Worm (Caenorhabditis elegans) whole organism, L4/young adult: Measurements from ENCODE around the gene lido-9.
"Not testable (repeated sequence)": the region's sequence is repeated elsewhere in the genome, so short reads cannot be mapped to it uniquely, and the experiment has no call there.

Experiments
- W03F9.2 ChIP-seq: fragments of 150-350 bp; optimal IDR thresholded peaks from 2 replicates; lab custom pipeline; 2014; ENCODE audit warnings: missing biosample characterization, missing genetic modification characterization
- dao-5 ChIP-seq: sonication (generic microtip); optimal IDR thresholded peaks from 2 replicates; lab custom pipeline; 2016; ENCODE audit warnings: missing genotype, missing genetic modification characterization, moderate library complexity, missing compliant biosample characterization
- him-1 ChIP-seq: sonication (generic microtip); optimal IDR thresholded peaks from 2 replicates; lab custom pipeline; 2016; ENCODE audit warnings: missing genotype, missing genetic modification reagents, missing genetic modification characterization, missing compliant biosample characterization

Gene lido-9

ce11 chrII:3005499-3005898, 4.9 kb downstream of the lido-9 start, which contains the start of gene lido-12:
Gene lido-12 (plus strand): TSS chrII:3005799.
- TF ChIP-seq dao-5 (no peak), him-1 (tag; lab: Kevin White, UChicago) (no peak), W03F9.2 (no peak)

DNA sequence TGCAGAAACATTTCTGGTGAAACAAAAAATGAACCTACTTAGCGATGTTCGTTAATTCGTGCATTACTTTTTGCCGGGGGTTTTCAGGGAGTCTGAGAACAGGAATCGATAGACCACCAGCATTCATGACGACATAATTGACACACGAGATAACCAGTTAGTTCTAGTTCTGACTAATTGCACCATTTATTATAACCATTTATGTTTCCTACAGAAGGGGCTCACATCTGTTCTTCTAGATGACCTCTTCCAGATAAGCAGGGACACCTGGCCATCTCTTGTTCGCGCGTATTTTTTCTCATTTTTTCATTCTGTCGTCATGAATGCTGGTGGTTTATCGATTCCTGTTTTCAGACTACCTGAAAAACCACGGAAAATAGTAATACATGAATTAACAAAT, 7.8 kb downstream of the lido-9 start, which contains the start of gene sdz-5:
Gene sdz-5 (plus strand): TSS at position 301 of the 400 bp plus-strand sequence.
- no peak for TF ChIP-seq him-1 (tag; lab: Kevin White, UChicago)
- TF ChIP-seq W03F9.2, result no peak
- no peak for TF ChIP-seq dao-5

- TF ChIP-seq him-1 (tag; lab: Kevin White, UChicago) (no peak), dao-5 (no peak), W03F9.2 (no peak)
These were observed 11.6 kb downstream of the lido-9 start, which contains the start of gene C41H7.9 for ce11 chrII:3012133-3012532. Gene C41H7.9 (minus strand): TSS chrII:3012233.

DNA sequence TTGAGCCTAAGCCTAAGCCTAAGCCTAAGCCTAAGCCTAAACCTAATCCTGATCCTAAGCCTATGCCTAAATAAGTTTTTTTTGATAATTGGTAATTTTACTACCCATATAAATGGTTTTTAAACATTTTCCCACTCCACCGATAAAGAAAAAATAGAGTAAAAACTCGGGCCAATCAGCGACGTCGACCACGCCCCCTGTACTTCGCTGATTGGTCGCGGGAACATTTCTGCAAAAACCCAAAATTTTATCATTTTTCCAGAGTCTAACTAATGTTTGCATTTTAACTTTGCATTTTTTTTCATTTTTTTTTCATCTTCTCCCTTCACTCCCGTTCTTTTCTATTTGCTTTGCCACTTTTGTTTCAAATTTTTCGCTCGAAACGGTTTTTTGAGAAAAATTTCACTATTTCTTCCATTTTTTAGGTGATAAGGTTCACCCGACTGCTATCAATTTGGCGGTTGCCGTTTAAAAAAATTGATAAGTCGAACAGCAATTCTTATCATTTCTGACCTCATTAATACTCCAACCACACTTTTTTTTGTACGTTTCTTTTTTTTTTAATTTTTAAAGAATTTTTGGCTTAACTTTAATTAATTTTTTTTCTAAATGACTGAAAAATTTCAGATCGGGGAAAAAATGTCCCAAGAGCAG, 13.8 kb downstream of the lido-9 start, which contains the start of gene C41H7.2:
Gene C41H7.2 (plus strand): TSS at position 622 of the 654 bp plus-strand sequence.
- TF ChIP-seq dao-5 (no peak), W03F9.2 (no peak), him-1 (tag; lab: Kevin White, UChicago) (no peak)

DNA sequence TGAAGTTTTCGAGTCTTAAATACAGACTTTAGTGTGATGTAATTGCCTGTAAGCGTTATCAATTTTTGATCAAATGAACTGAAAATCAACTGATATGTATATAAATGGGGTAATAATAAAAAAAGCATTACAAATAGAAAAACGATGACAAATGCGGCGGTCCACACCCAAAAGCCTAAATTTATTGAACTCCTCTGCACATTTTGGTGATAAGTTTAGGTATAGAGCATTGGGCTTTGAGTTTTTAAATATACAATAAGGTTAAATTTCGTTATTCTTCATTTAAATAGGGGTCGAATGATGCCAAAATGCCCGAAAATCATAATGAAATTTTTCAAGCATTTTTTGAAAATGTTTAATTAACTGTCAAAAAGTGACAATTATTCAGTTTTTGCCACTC, 19.2 kb downstream of the lido-9 start, which contains the start of gene clec-3:
Gene clec-3 (minus strand): TSS at position 101 of the 400 bp plus-strand sequence.
- no peak for TF ChIP-seq W03F9.2
- TF ChIP-seq him-1 (tag; lab: Kevin White, UChicago), result no peak
- TF ChIP-seq dao-5, result no peak

ce11 chrII:3020899-3021298, 20.3 kb downstream of the lido-9 start:
- TF ChIP-seq him-1 (tag; lab: Kevin White, UChicago) (no peak), W03F9.2 (no peak)

DNA sequence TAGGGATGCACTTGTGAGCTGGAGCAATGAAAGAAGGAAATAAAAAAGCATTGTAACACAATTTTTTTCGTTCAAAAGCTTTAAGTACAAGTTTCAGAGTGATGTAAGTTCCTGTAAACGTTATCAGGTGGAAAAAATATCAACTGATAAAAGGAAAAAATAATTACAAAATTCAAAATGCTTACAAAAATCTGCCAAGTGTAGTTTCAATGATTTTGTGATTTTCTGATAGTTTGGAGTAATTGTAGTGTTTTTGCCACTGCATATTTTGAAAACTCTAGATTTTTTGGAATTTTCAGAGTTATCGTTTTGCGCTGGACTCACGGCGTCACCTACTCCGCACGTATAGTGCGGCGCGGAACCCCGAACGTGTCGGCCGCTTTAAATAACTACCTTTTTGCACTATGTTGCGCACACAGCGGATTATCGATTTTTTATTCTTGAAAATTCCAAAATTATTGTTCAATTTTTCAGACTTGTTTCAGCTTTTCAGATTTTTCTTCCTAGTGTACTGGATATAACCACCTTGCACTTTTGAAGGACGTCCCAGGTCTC, 22.9 kb downstream of the lido-9 start, which contains the start of gene clec-2:
Gene clec-2 (minus strand): TSS at position 51 of the 555 bp plus-strand sequence.
- TF ChIP-seq dao-5 (no peak), him-1 (tag; lab: Kevin White, UChicago) (no peak), W03F9.2 (no peak)

DNA sequence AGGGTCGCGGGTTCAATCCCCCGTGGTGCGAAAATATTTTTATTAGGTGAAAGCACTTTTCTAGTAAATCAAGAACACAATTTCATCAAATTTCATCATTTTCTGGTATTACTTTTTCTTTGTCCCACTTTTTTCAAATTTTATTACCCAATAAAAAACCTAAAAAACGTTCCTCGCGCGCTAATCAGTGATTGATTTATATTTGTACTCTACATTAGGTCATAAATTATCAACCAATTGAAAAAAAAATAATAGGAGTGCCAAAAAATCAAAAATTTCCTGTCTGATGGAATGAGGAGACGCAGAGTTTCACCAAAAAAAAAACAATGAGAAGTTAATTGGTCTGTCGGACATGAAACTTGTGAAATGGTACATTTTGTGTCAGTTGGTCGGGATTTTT, 24.1 kb downstream of the lido-9 start:
- TF ChIP-seq dao-5 (no peak), W03F9.2 (no peak), him-1 (tag; lab: Kevin White, UChicago) (no peak)

DNA sequence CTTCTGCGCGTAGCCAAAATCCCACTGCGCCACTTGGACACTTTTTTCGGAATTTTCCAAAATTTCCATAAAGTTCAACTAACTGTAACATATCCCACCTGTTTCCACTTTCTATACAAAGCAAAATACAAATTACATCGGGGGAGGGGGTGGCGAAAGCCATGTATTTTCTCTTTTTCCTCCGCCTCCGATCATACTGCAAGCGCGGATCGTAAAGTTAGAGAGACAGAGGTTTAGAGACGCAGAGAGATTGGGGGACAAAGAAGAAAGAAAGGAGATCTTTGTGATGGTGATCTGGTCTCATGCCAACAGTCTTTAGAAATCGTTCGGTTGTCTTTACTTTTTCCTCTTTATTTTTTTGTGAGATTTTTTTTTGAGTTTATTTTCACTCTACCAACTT, 27.7 kb downstream of the lido-9 start:
- TF ChIP-seq dao-5 (no peak), him-1 (tag; lab: Kevin White, UChicago) (no peak), W03F9.2 (no peak)

DNA sequence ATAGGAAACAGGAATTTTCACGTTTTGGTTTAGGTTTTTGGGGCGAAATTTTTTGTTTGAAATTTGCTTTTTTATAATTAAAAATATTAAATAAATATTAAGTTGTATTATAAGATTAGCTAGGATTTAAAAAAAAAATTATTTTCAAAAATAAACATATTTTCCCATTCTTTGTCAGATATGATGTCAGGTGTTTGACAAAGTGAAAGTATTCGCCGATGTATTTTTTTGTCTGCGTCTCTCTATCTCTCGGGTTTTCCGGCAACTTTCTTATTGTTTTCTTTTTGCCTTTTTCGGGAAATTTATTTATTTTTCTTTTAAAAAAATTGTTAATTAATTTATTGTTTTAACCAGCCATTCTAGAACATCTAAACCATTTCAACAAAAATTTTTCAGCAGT, 29.8 kb downstream of the lido-9 start:
- TF ChIP-seq W03F9.2, result no peak
- no peak for TF ChIP-seq dao-5
- TF ChIP-seq him-1 (tag; lab: Kevin White, UChicago), result no peak

ce11 chrII:3032480-3032879, 31.9 kb downstream of the lido-9 start, which contains the start of gene B0454.6:
Gene B0454.6 (plus strand): TSS chrII:3032780.
- TF ChIP-seq dao-5; W03F9.2; him-1 (tag; lab: Kevin White, UChicago): not testable (repeated sequence)

- TF ChIP-seq W03F9.2, result no peak
- no peak for TF ChIP-seq him-1 (tag; lab: Kevin White, UChicago)
- TF ChIP-seq dao-5, result no peak
These were observed 34.3 kb downstream of the lido-9 start for ce11 chrII:3034914-3035313.

DNA sequence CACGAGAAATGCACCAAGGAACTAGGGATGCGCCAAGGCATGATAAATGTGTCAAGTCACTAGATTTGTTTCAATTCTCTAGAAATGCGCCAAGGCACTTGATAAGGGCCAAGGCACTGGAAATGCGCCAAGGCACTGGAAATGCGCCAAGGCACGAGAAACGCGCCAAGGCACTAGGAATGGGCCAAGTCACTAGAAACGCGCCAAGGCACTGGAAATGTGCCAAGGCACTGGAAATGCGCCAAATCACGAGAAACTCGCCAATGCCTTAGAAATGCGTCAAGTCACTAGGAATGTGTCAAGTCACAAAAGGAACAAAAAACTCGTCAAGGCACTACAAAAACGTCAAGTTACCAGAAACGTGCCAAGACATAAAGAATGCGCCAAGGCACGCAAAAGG, 35.8 kb downstream of the lido-9 start:
- TF ChIP-seq dao-5 (no peak), W03F9.2 (no peak), him-1 (tag; lab: Kevin White, UChicago) (no peak)

DNA sequence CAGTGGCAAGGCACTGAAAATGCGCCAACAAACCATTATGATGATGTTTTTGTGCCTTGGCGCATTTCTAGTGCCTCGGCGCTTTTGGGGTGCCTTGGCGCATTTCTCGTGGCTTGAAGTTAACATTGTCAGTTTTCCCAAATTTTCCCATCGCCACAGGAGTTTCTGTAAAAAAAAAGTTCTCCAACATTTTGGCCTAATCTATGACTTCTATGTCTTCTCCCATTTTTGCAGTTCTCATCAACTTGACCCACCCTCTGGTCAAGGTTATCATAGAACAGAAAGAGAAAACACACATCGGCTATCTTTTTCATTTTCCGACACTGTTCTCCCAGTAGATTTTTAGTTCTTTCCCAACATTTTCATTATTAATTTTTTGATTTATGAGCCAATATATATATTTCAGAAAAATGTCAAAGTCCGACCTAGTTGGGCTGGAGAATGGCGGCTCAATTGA, 37.9 kb downstream of the lido-9 start, which contains the start of the genes B0454.26 and B0454.5:
Gene B0454.26 (minus strand): TSS at position 101 of the 457 bp plus-strand sequence.
Gene B0454.5 (plus strand): TSS at position 407 of the 457 bp plus-strand sequence.
- TF ChIP-seq him-1 (tag; lab: Kevin White, UChicago) (no peak), W03F9.2 (no peak), dao-5 (no peak)

ce11 chrII:3043358-3043757, 42.8 kb downstream of the lido-9 start, which contains the start of gene B0454.8:
Gene B0454.8 (minus strand): TSS chrII:3043458.
- no peak for TF ChIP-seq dao-5
- no peak for TF ChIP-seq him-1 (tag; lab: Kevin White, UChicago)
- TF ChIP-seq W03F9.2, result no peak
